Fruit fly (Drosophila melanogaster) whole organism, embryonic: Measurements from ENCODE around the gene Vha100-2.

Source experiments
- Ada2b ChIP-seq: fragments of 200-800 bp; sonication (Bioruptor generic); IDR thresholded peaks from 2 replicates; pipeline ENCODE4 v1.3.6; 2022; ENCODE audit warnings: missing biosample characterization, missing genetic modification characterization
- Bgb ChIP-seq: fragments of 200-800 bp; sonication (Bioruptor generic); IDR thresholded peaks from 2 replicates; pipeline ENCODE4 v1.3.6; 2022; ENCODE audit warnings: missing biosample characterization, missing genetic modification characterization; ENCODE audit not compliant: partially characterized antibody
- CG11398 ChIP-seq: fragments of 200-800 bp; sonication (Bioruptor generic); optimal IDR thresholded peaks from 2 replicates; lab custom pipeline; 2016; ENCODE audit warnings: missing biosample characterization, missing genetic modification characterization
- CG11560 ChIP-seq: fragments of 200-800 bp; sonication (Bioruptor generic); IDR thresholded peaks from 3 replicates; pipeline ENCODE4 v1.3.6; 2022; ENCODE audit warnings: missing biosample characterization, missing genetic modification characterization
- CG11696 ChIP-seq: fragments of 200-800 bp; sonication (Bioruptor generic); IDR thresholded peaks from 2 replicates; pipeline ENCODE4 v1.3.6; 2022; ENCODE audit warnings: missing biosample characterization, missing genetic modification characterization
- CG12391 ChIP-seq: fragments of 200-800 bp; sonication (Bioruptor generic); optimal IDR thresholded peaks from 3 replicates; lab custom pipeline; 2018; ENCODE audit warnings: missing biosample characterization, mild to moderate bottlenecking, missing genetic modification characterization, moderate library complexity
- CG13424 ChIP-seq: fragments of 200-800 bp; sonication (Bioruptor generic); optimal IDR thresholded peaks from 2 replicates; lab custom pipeline; 2019; ENCODE audit warnings: missing biosample characterization, mild to moderate bottlenecking, missing genetic modification characterization, moderate library complexity
- CG17359 ChIP-seq: fragments of 200-800 bp; sonication (Bioruptor generic); optimal IDR thresholded peaks from 3 replicates; lab custom pipeline; 2018; ENCODE audit warnings: missing biosample characterization, mild to moderate bottlenecking, missing genetic modification characterization, moderate library complexity
- CG17361 ChIP-seq: fragments of 200-800 bp; sonication (Bioruptor generic); IDR thresholded peaks from 3 replicates; pipeline ENCODE4 v1.3.6; 2022; ENCODE audit warnings: missing biosample characterization, missing genetic modification characterization
- CG2116 ChIP-seq: fragments of 200-800 bp; sonication (Bioruptor generic); optimal IDR thresholded peaks from 3 replicates; lab custom pipeline; 2018; ENCODE audit warnings: missing biosample characterization, mild to moderate bottlenecking, missing genetic modification characterization
- CG2199 ChIP-seq: fragments of 200-800 bp; sonication (Bioruptor generic); IDR thresholded peaks from 3 replicates; pipeline ENCODE4 v1.3.6; 2022; ENCODE audit warnings: missing biosample characterization, missing genetic modification characterization
- CG30431 ChIP-seq: fragments of 200-800 bp; sonication (Bioruptor generic); optimal IDR thresholded peaks from 2 replicates; lab custom pipeline; 2017; ENCODE audit warnings: missing biosample characterization, missing genetic modification characterization
- CG3281 ChIP-seq: fragments of 200-800 bp; sonication (Bioruptor generic); optimal IDR thresholded peaks from 3 replicates; lab custom pipeline; 2017; ENCODE audit warnings: missing biosample characterization, mild to moderate bottlenecking, missing genetic modification characterization
- CG3838 ChIP-seq: fragments of 200-800 bp; sonication (Bioruptor generic); optimal IDR thresholded peaks from 3 replicates; lab custom pipeline; 2016; ENCODE audit warnings: missing biosample characterization, missing genetic modification characterization
- CG4424 ChIP-seq: fragments of 200-800 bp; sonication (Bioruptor generic); optimal IDR thresholded peaks from 3 replicates; lab custom pipeline; 2016; ENCODE audit warnings: missing biosample characterization, missing genetic modification characterization
- CG5953 ChIP-seq: fragments of 200-800 bp; sonication (Bioruptor generic); IDR thresholded peaks from 2 replicates; pipeline ENCODE4 v1.3.6; 2022; ENCODE audit warnings: missing biosample characterization, missing genetic modification characterization
- CG6272 ChIP-seq: fragments of 200-800 bp; sonication (Bioruptor generic); IDR thresholded peaks from 2 replicates; pipeline ENCODE4 v1.3.6; 2022; ENCODE audit warnings: missing biosample characterization, missing genetic modification characterization
- CG7839 ChIP-seq: fragments of 200-800 bp; sonication (Bioruptor generic); optimal IDR thresholded peaks from 3 replicates; lab custom pipeline; 2018; ENCODE audit warnings: missing biosample characterization, mild to moderate bottlenecking, missing genetic modification characterization, moderate library complexity
- CG8924 ChIP-seq: fragments of 200-800 bp; optimal IDR thresholded peaks from 3 replicates; lab custom pipeline; 2019; ENCODE audit warnings: missing biosample characterization, mild to moderate bottlenecking, missing genetic modification characterization, moderate library complexity
- CG9437 ChIP-seq: fragments of 200-800 bp; sonication (Bioruptor generic); optimal IDR thresholded peaks from 2 replicates; lab custom pipeline; 2018; ENCODE audit warnings: missing biosample characterization, mild to moderate bottlenecking, missing genetic modification characterization
- D19A ChIP-seq: fragments of 200-800 bp; optimal IDR thresholded peaks from 3 replicates; lab custom pipeline; 2019; ENCODE audit warnings: missing biosample characterization, mild to moderate bottlenecking, missing genetic modification characterization, moderate library complexity
- Ets65A ChIP-seq: fragments of 200-800 bp; sonication (Bioruptor generic); peaks from one replicate; lab custom pipeline; 2016; ENCODE audit warnings: missing biosample characterization, missing genetic modification characterization
- HLH54F ChIP-seq: fragments of 200-800 bp; sonication (Bioruptor generic); optimal IDR thresholded peaks from 3 replicates; lab custom pipeline; 2016; ENCODE audit warnings: missing biosample characterization, missing genetic modification characterization
- Jarid2 ChIP-seq: fragments of 200-800 bp; sonication (Bioruptor generic); optimal IDR thresholded peaks from 3 replicates; lab custom pipeline; 2017; ENCODE audit warnings: mild to moderate bottlenecking, missing biosample characterization, missing genetic modification reagents, missing genetic modification characterization
- Mrtf ChIP-seq: fragments of 200-800 bp; sonication (Bioruptor generic); IDR thresholded peaks from 3 replicates; pipeline ENCODE4 v1.3.6; 2022; ENCODE audit warnings: missing biosample characterization, missing genetic modification characterization
- Neu2 ChIP-seq: fragments of 200-800 bp; sonication (Bioruptor generic); optimal IDR thresholded peaks from 3 replicates; lab custom pipeline; 2016; ENCODE audit warnings: missing biosample characterization, missing genetic modification characterization, borderline replicate concordance
- Spps ChIP-seq: fragments of 200-800 bp; sonication (Bioruptor generic); optimal IDR thresholded peaks from 2 replicates; lab custom pipeline; 2018; ENCODE audit warnings: missing biosample characterization, mild to moderate bottlenecking, missing genetic modification characterization
- abd-A ChIP-seq: fragments of 200-800 bp; sonication (Bioruptor generic); optimal IDR thresholded peaks from 3 replicates; lab custom pipeline; 2019; ENCODE audit warnings: missing biosample characterization, mild to moderate bottlenecking, missing genetic modification characterization, moderate library complexity
- al ChIP-seq: fragments of 200-800 bp; sonication (Bioruptor generic); IDR thresholded peaks from 2 replicates; pipeline ENCODE4 v1.3.6; 2022; ENCODE audit warnings: missing biosample characterization, missing genetic modification characterization
- bab2 ChIP-seq: fragments of 200-800 bp; sonication (Bioruptor generic); optimal IDR thresholded peaks from 2 replicates; lab custom pipeline; 2016; ENCODE audit warnings: missing biosample characterization, missing genetic modification characterization
- bigmax ChIP-seq: fragments of 200-800 bp; sonication (Bioruptor generic); optimal IDR thresholded peaks from 2 replicates; lab custom pipeline; 2018; ENCODE audit warnings: missing biosample characterization, mild to moderate bottlenecking, missing genetic modification characterization
- chif ChIP-seq, 2 experiments: fragments of 200-800 bp; sonication (Bioruptor generic); optimal IDR thresholded peaks; 3 replicates each; lab custom pipeline; 2016; ENCODE audit warnings: missing biosample characterization in 2 of 2, missing genetic modification characterization in 2 of 2
- dan ChIP-seq: fragments of 200-800 bp; sonication (Bioruptor generic); IDR thresholded peaks from 2 replicates; pipeline ENCODE4 v1.3.6; 2022; ENCODE audit warnings: missing biosample characterization, missing genetic modification characterization
- dm ChIP-seq: fragments of 200-800 bp; sonication (Bioruptor generic); optimal IDR thresholded peaks from 3 replicates; lab custom pipeline; 2016; ENCODE audit warnings: missing biosample characterization, missing genetic modification characterization
- esg ChIP-seq: fragments of 200-800 bp; sonication (Bioruptor generic); conservative IDR thresholded peaks from 2 replicates; pipeline ENCODE4 v1.3.6; 2022; ENCODE audit warnings: missing biosample characterization, missing genetic modification characterization
- exex ChIP-seq: fragments of 200-800 bp; sonication (Bioruptor generic); optimal IDR thresholded peaks from 4 replicates; lab custom pipeline; 2018; ENCODE audit warnings: missing biosample characterization, mild to moderate bottlenecking, missing genetic modification characterization, moderate library complexity
- fd102C ChIP-seq: fragments of 200-800 bp; sonication (Bioruptor generic); optimal IDR thresholded peaks from 2 replicates; lab custom pipeline; 2018; ENCODE audit warnings: missing biosample characterization, mild to moderate bottlenecking, missing genetic modification characterization, moderate library complexity
- gem ChIP-seq: fragments of 200-800 bp; sonication (Bioruptor generic); optimal IDR thresholded peaks from 2 replicates; lab custom pipeline; 2019; ENCODE audit warnings: missing biosample characterization, mild to moderate bottlenecking, missing genetic modification characterization, moderate library complexity
- gro ChIP-seq: fragments of 200-800 bp; sonication (Bioruptor generic); optimal IDR thresholded peaks from 2 replicates; lab custom pipeline; 2016; ENCODE audit warnings: missing biosample characterization, missing genetic modification characterization
- hkb ChIP-seq, 2 experiments: fragments of 200-800 bp in 1 of 2; fragments of >200 bp in 1 of 2; sonication (Bioruptor generic) in 1 of 2; IDR thresholded peaks in 1 of 2; optimal IDR thresholded peaks in 1 of 2; 2 replicates each; pipeline versions ENCODE4 v1.3.6 to Lab custom; 2017 to 2022; ENCODE audit warnings: missing biosample characterization in 1 of 2, missing genetic modification characterization in 1 of 2
- klu ChIP-seq: fragments of 200-800 bp; sonication (Bioruptor generic); IDR thresholded peaks from 2 replicates; pipeline ENCODE4 v1.3.6; 2022; ENCODE audit warnings: missing biosample characterization, missing genetic modification characterization
- lilli ChIP-seq: fragments of 200-800 bp; sonication (Bioruptor generic); optimal IDR thresholded peaks from 3 replicates; lab custom pipeline; 2016; ENCODE audit warnings: missing biosample characterization, missing genetic modification characterization
- nom ChIP-seq: fragments of 200-800 bp; sonication (Bioruptor generic); optimal IDR thresholded peaks from 2 replicates; lab custom pipeline; 2017; ENCODE audit warnings: missing biosample characterization, missing genetic modification characterization, mild to moderate bottlenecking, moderate library complexity, missing genetic modification reagents
- salm ChIP-seq: fragments of 200-800 bp; sonication (Bioruptor generic); optimal IDR thresholded peaks from 2 replicates; lab custom pipeline; 2018; ENCODE audit warnings: missing biosample characterization, mild to moderate bottlenecking, missing genetic modification characterization
- schlank ChIP-seq: fragments of 200-800 bp; sonication (Bioruptor generic); optimal IDR thresholded peaks from 2 replicates; lab custom pipeline; 2018; ENCODE audit warnings: missing biosample characterization, mild to moderate bottlenecking, missing genetic modification characterization
- so ChIP-seq: fragments of 200-800 bp; sonication (Bioruptor generic); IDR thresholded peaks from 3 replicates; pipeline ENCODE4 v1.3.6; 2022; ENCODE audit warnings: missing biosample characterization, missing genetic modification characterization
- tio ChIP-seq: fragments of 200-800 bp; sonication (Bioruptor generic); optimal IDR thresholded peaks from 2 replicates; lab custom pipeline; 2017; ENCODE audit warnings: missing biosample characterization, missing genetic modification characterization, inconsistent platforms
- trem ChIP-seq: fragments of 200-800 bp; optimal IDR thresholded peaks from 3 replicates; lab custom pipeline; 2019; ENCODE audit warnings: missing biosample characterization, mild to moderate bottlenecking, missing genetic modification characterization, moderate library complexity
- twi ChIP-seq: fragments of 200-800 bp; optimal IDR thresholded peaks from 2 replicates; lab custom pipeline; 2019; ENCODE audit warnings: missing biosample characterization, mild to moderate bottlenecking, missing genetic modification characterization, moderate library complexity
- wor ChIP-seq: fragments of 200-800 bp; sonication (Bioruptor generic); IDR thresholded peaks from 2 replicates; pipeline ENCODE4 v1.3.6; 2022; ENCODE audit warnings: missing biosample characterization, missing genetic modification characterization
- zf30C ChIP-seq: fragments of 200-800 bp; sonication (Bioruptor generic); optimal IDR thresholded peaks from 3 replicates; lab custom pipeline; 2018; ENCODE audit warnings: missing biosample characterization, mild to moderate bottlenecking, missing genetic modification characterization

Vha100-2 gene

DNA sequence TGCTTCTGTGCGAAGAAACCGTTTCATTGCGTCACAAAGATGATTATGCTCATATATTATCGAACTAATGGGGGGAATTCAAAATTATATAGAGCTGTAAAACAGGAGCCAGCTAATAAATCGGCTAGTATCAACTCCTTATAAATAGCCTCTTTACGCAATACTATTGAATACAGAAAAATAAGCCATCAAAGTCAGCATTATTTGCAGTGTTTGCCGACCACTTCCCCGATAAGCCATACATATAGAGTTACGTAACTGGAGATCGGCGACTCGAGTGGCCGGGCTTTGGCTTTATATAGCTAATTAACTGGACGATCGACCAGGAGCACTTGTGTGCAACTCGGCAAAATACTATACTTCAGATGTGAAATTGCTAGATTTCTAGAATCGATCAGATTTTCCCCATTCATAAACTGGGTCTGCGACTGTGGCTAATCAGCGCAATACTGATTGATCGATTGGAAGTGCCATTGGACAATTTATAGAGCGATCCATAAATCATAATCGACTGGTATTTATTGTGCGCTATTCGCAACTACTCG lies 1.1 kb downstream of the Vha100-2 start:
- TF ChIP-seq CG8924 (tag; lab: Kevin White, UChicago) (no peak), CG2199 (GFP tag; lab: Robert Waterston, UW) (no peak), wor (GFP tag; lab: Robert Waterston, UW) (no peak), Ada2b (GFP tag; lab: Robert Waterston, UW) (no peak), schlank (tag; lab: Kevin White, UChicago) (no peak), CG11398 (no peak), CG3281 (GFP tag; lab: Kevin White, UChicago) (no peak), CG12391 (tag; lab: Kevin White, UChicago) (no peak), CG3838 (GFP tag; lab: Kevin White, UChicago) (no peak), klu (peak; percentile 43; the same call in 1 of the 2 replicates), dm (GFP tag; lab: Kevin White, UChicago) (no peak), Bgb (no peak), D19A (no peak), abd-A (tag; lab: Kevin White, UChicago) (no peak), CG11560 (no peak), CG6272 (GFP tag; lab: Robert Waterston, UW) (no peak), CG2116 (GFP tag; lab: Kevin White, UChicago) (no peak), al (peak; percentile 31; the same call in 1 of the 2 replicates), twi (tag; lab: Kevin White, UChicago) (no peak), Neu2 (GFP tag; lab: Kevin White, UChicago) (no peak), tio (GFP tag; lab: Kevin White, UChicago) (no peak), so (GFP tag; lab: Robert Waterston, UW) (no peak), salm (tag; lab: Kevin White, UChicago) (no peak), CG5953 (GFP tag; lab: Robert Waterston, UW) (no peak), hkb (optimal IDR thresholded peaks at IDR 0.05; lab: Kevin White, UChicago) (no peak), hkb (GFP tag; IDR thresholded peaks at IDR 0.05; lab: Robert Waterston, UW) (peak; percentile 65), nom (GFP tag; lab: Kevin White, UChicago) (no peak), zf30C (GFP tag; lab: Kevin White, UChicago) (no peak), esg (no peak), CG17359 (tag; lab: Kevin White, UChicago) (no peak), Jarid2 (GFP tag; lab: Kevin White, UChicago) (no peak), Spps (tag; lab: Kevin White, UChicago) (no peak), CG7839 (no peak), fd102C (no peak), bigmax (GFP tag; lab: Kevin White, UChicago) (no peak), Mrtf (no peak), gem (tag; lab: Kevin White, UChicago) (no peak), Ets65A (GFP tag; lab: Kevin White, UChicago) (no peak), lilli (peak; percentile 28), chif (GFP tag; optimal IDR thresholded peaks at IDR 0.05; lab: Kevin White, UChicago) (no peak), CG4424 (GFP tag; lab: Kevin White, UChicago) (no peak), bab2 (GFP tag; lab: Kevin White, UChicago) (no peak), CG11696 (GFP tag; lab: Robert Waterston, UW) (peak; percentile 71), CG13424 (tag; lab: Kevin White, UChicago) (no peak), CG30431 (GFP tag; lab: Kevin White, UChicago) (no peak), CG17361 (GFP tag; lab: Robert Waterston, UW) (no peak), gro (GFP tag; lab: Kevin White, UChicago) (no peak), HLH54F (GFP tag; lab: Kevin White, UChicago) (no peak), dan (no peak), exex (peak; percentile 33), trem (tag; lab: Kevin White, UChicago) (no peak), CG9437 (GFP tag; lab: Kevin White, UChicago) (no peak)
